Fruit fly (Drosophila melanogaster) whole organism, embryonic: ENCODE results near the gene gammaTub37C.
A peak's percentile ranks its signal among the peaks of the same experiment; 100 is the strongest.

Source experiments
- CG10147 ChIP-seq: fragments of 200-800 bp; sonication (Bioruptor generic); optimal IDR thresholded peaks from 2 replicates; lab custom pipeline; 2019; ENCODE audit warnings: missing biosample characterization, mild to moderate bottlenecking, missing genetic modification characterization, moderate library complexity
- CG10321 ChIP-seq: fragments of 200-800 bp; sonication (Bioruptor generic); IDR thresholded peaks from 2 replicates; pipeline ENCODE4 v1.3.6; 2022; ENCODE audit warnings: missing biosample characterization, missing genetic modification characterization
- CG11696 ChIP-seq: fragments of 200-800 bp; sonication (Bioruptor generic); IDR thresholded peaks from 2 replicates; pipeline ENCODE4 v1.3.6; 2022; ENCODE audit warnings: missing biosample characterization, missing genetic modification characterization
- CG11723 ChIP-seq: fragments of 200-800 bp; sonication (Bioruptor generic); optimal IDR thresholded peaks from 2 replicates; lab custom pipeline; 2017; ENCODE audit warnings: missing biosample characterization, mild to moderate bottlenecking, missing genetic modification characterization
- CG15073 ChIP-seq: fragments of 200-800 bp; sonication (Bioruptor generic); optimal IDR thresholded peaks from 2 replicates; lab custom pipeline; 2016; ENCODE audit warnings: missing biosample characterization, missing genetic modification characterization
- CG15479 ChIP-seq: fragments of 200-800 bp; sonication (Bioruptor generic); optimal IDR thresholded peaks from 3 replicates; lab custom pipeline; 2019; ENCODE audit warnings: missing biosample characterization, mild to moderate bottlenecking, missing genetic modification characterization, moderate library complexity
- CG16813 ChIP-seq: fragments of 200-800 bp; sonication (Bioruptor generic); IDR thresholded peaks from 3 replicates; pipeline ENCODE4 v1.3.6; 2022; ENCODE audit warnings: missing biosample characterization, missing genetic modification characterization; ENCODE audit not compliant: partially characterized antibody
- CG17359 ChIP-seq: fragments of 200-800 bp; sonication (Bioruptor generic); optimal IDR thresholded peaks from 3 replicates; lab custom pipeline; 2018; ENCODE audit warnings: missing biosample characterization, mild to moderate bottlenecking, missing genetic modification characterization, moderate library complexity
- CG17385 ChIP-seq: fragments of 200-800 bp; sonication (Bioruptor generic); optimal IDR thresholded peaks from 3 replicates; lab custom pipeline; 2018; ENCODE audit warnings: missing biosample characterization, mild to moderate bottlenecking, missing genetic modification characterization
- CG1832 ChIP-seq: fragments of 200-800 bp; sonication (Bioruptor generic); optimal IDR thresholded peaks from 2 replicates; lab custom pipeline; 2017; ENCODE audit warnings: missing biosample characterization, mild to moderate bottlenecking, missing genetic modification characterization, inconsistent platforms
- CG2199 ChIP-seq: fragments of 200-800 bp; sonication (Bioruptor generic); IDR thresholded peaks from 3 replicates; pipeline ENCODE4 v1.3.6; 2022; ENCODE audit warnings: missing biosample characterization, missing genetic modification characterization
- CG31224 ChIP-seq: fragments of 200-800 bp; sonication (Bioruptor generic); IDR thresholded peaks from 2 replicates; pipeline ENCODE4 v1.3.6; 2022; ENCODE audit warnings: missing biosample characterization, missing genetic modification characterization
- CG4282 ChIP-seq: fragments of 200-800 bp; sonication (Bioruptor generic); optimal IDR thresholded peaks from 2 replicates; lab custom pipeline; 2016; ENCODE audit warnings: missing biosample characterization, missing genetic modification characterization
- CG4360 ChIP-seq: fragments of 200-800 bp; sonication (Bioruptor generic); IDR thresholded peaks from 2 replicates; pipeline ENCODE4 v1.3.6; 2022; ENCODE audit warnings: missing biosample characterization, missing genetic modification characterization
- CG8388 ChIP-seq: fragments of 200-800 bp; sonication (Bioruptor generic); optimal IDR thresholded peaks from 2 replicates; lab custom pipeline; 2019; ENCODE audit warnings: missing biosample characterization, mild to moderate bottlenecking, missing genetic modification characterization, moderate library complexity
- CG8478 ChIP-seq: fragments of >200 bp; optimal IDR thresholded peaks from 2 replicates; lab custom pipeline; 2018
- D ChIP-seq, 2 experiments: fragments of 200-800 bp in 1 of 2; fragments of >200 bp in 1 of 2; sonication (Bioruptor generic) in 1 of 2; optimal IDR thresholded peaks; 2 replicates in 1 of 2; 3 replicates in 1 of 2; lab custom pipeline; 2017; ENCODE audit warnings: mild to moderate bottlenecking in 1 of 2, missing biosample characterization in 1 of 2, missing genetic modification characterization in 1 of 2, missing genetic modification reagents in 1 of 2
- Doc2 ChIP-seq: fragments of 200-800 bp; sonication (Bioruptor generic); IDR thresholded peaks from 2 replicates; pipeline ENCODE4 v1.3.6; 2022; ENCODE audit warnings: missing biosample characterization, missing genetic modification characterization
- Drgx ChIP-seq: fragments of 200-800 bp; sonication (Bioruptor generic); IDR thresholded peaks from 2 replicates; pipeline ENCODE4 v1.3.6; 2022; ENCODE audit warnings: missing biosample characterization, missing genetic modification characterization
- MBD-R2 ChIP-seq: fragments of 200-800 bp; sonication (Bioruptor generic); IDR thresholded peaks from 2 replicates; pipeline ENCODE4 v1.3.6; 2022; ENCODE audit warnings: missing biosample characterization, missing genetic modification characterization
- Med ChIP-seq: fragments of 200-800 bp; sonication (Bioruptor generic); peaks from one replicate; lab custom pipeline; 2016; ENCODE audit warnings: missing biosample characterization, missing genetic modification characterization, mild to moderate bottlenecking, inconsistent platforms, moderate library complexity
- Opbp ChIP-seq: fragments of 200-800 bp; sonication (Bioruptor generic); IDR thresholded peaks from 3 replicates; pipeline ENCODE4 v1.3.6; 2022; ENCODE audit warnings: missing biosample characterization, missing genetic modification characterization; ENCODE audit not compliant: partially characterized antibody
- Trl ChIP-seq, 3 experiments: fragments of >200 bp in 2 of 3; fragments of 200-800 bp in 1 of 3; sonication (Bioruptor generic) in 1 of 3; optimal IDR thresholded peaks; 2 replicates in 1 of 3; 3 replicates in 2 of 3; lab custom pipeline; 2016 to 2017; ENCODE audit warnings: missing biosample characterization in 1 of 3, missing genetic modification characterization in 1 of 3
- Xbp1 ChIP-seq: fragments of 200-800 bp; sonication (Bioruptor generic); optimal IDR thresholded peaks from 3 replicates; lab custom pipeline; 2016; ENCODE audit warnings: missing biosample characterization, mild to moderate bottlenecking, missing genetic modification characterization
- ash1 ChIP-seq: fragments of 200-800 bp; sonication (Bioruptor generic); optimal IDR thresholded peaks from 2 replicates; lab custom pipeline; 2018; ENCODE audit warnings: missing biosample characterization, mild to moderate bottlenecking, missing genetic modification characterization
- bsh ChIP-seq, 2 experiments: fragments of 200-800 bp; sonication (Bioruptor generic); optimal IDR thresholded peaks; 2 replicates each; lab custom pipeline; 2017 to 2018; ENCODE audit warnings: mild to moderate bottlenecking in 2 of 2, missing biosample characterization in 2 of 2, missing genetic modification characterization in 2 of 2, moderate library complexity in 1 of 2
- cg ChIP-seq: fragments of 200-800 bp; sonication (Bioruptor generic); optimal IDR thresholded peaks from 3 replicates; lab custom pipeline; 2019; ENCODE audit warnings: missing biosample characterization, mild to moderate bottlenecking, missing genetic modification characterization, moderate library complexity
- chn ChIP-seq: fragments of 200-800 bp; sonication (Bioruptor generic); optimal IDR thresholded peaks from 2 replicates; lab custom pipeline; 2016; ENCODE audit warnings: missing biosample characterization, missing genetic modification characterization
- ci ChIP-seq: fragments of 200-800 bp; sonication (Bioruptor generic); IDR thresholded peaks from 3 replicates; pipeline ENCODE4 v1.3.6; 2022; ENCODE audit warnings: missing biosample characterization, missing genetic modification characterization
- corto ChIP-seq: fragments of 200-800 bp; sonication (Bioruptor generic); optimal IDR thresholded peaks from 2 replicates; lab custom pipeline; 2016; ENCODE audit warnings: missing biosample characterization, mild to moderate bottlenecking, missing genetic modification characterization, moderate library complexity
- crol ChIP-seq: fragments of 200-800 bp; sonication (Bioruptor generic); IDR thresholded peaks from 2 replicates; pipeline ENCODE4 v1.3.6; 2022; ENCODE audit warnings: missing biosample characterization, missing genetic modification characterization
- esg ChIP-seq: fragments of 200-800 bp; sonication (Bioruptor generic); conservative IDR thresholded peaks from 2 replicates; pipeline ENCODE4 v1.3.6; 2022; ENCODE audit warnings: missing biosample characterization, missing genetic modification characterization
- fd3F ChIP-seq: fragments of 200-800 bp; sonication (Bioruptor generic); optimal IDR thresholded peaks from 2 replicates; lab custom pipeline; 2018; ENCODE audit warnings: missing biosample characterization, mild to moderate bottlenecking, missing genetic modification characterization, moderate library complexity
- kni ChIP-seq: fragments of 200-800 bp; sonication (Bioruptor generic); optimal IDR thresholded peaks from 3 replicates; lab custom pipeline; 2017; ENCODE audit warnings: mild to moderate bottlenecking, missing biosample characterization, missing genetic modification reagents, missing genetic modification characterization
- nerfin-1 ChIP-seq: fragments of 200-800 bp; sonication (Bioruptor generic); optimal IDR thresholded peaks from 3 replicates; lab custom pipeline; 2019; ENCODE audit warnings: missing biosample characterization, mild to moderate bottlenecking, missing genetic modification characterization, moderate library complexity
- nom ChIP-seq: fragments of 200-800 bp; sonication (Bioruptor generic); optimal IDR thresholded peaks from 2 replicates; lab custom pipeline; 2017; ENCODE audit warnings: missing biosample characterization, missing genetic modification characterization, mild to moderate bottlenecking, moderate library complexity, missing genetic modification reagents
- pfk ChIP-seq: fragments of 200-800 bp; sonication (Bioruptor generic); optimal IDR thresholded peaks from 2 replicates; lab custom pipeline; 2018; ENCODE audit warnings: missing biosample characterization, mild to moderate bottlenecking, missing genetic modification characterization, moderate library complexity
- pros ChIP-seq: fragments of 200-800 bp; sonication (Bioruptor generic); optimal IDR thresholded peaks from 3 replicates; lab custom pipeline; 2019; ENCODE audit warnings: missing biosample characterization, mild to moderate bottlenecking, missing genetic modification characterization, moderate library complexity
- psq ChIP-seq: fragments of 200-800 bp; sonication (Bioruptor generic); optimal IDR thresholded peaks from 2 replicates; lab custom pipeline; 2017; ENCODE audit warnings: missing biosample characterization, missing genetic modification characterization
- rib ChIP-seq: fragments of 200-800 bp; sonication (Bioruptor generic); IDR thresholded peaks from 2 replicates; pipeline ENCODE4 v1.3.6; 2022; ENCODE audit warnings: missing biosample characterization, missing genetic modification characterization
- sqz ChIP-seq: fragments of 200-800 bp; sonication (Bioruptor generic); optimal IDR thresholded peaks from 3 replicates; lab custom pipeline; 2018; ENCODE audit warnings: missing biosample characterization, mild to moderate bottlenecking, missing genetic modification characterization
- tll ChIP-seq, 2 experiments: fragments of 200-800 bp in 1 of 2; fragments of >200 bp in 1 of 2; sonication (Bioruptor generic) in 1 of 2; optimal IDR thresholded peaks; 2 replicates each; lab custom pipeline; 2017 to 2019; ENCODE audit warnings: missing biosample characterization in 2 of 2, missing genetic modification characterization in 2 of 2, mild to moderate bottlenecking in 1 of 2, moderate library complexity in 1 of 2
- zen ChIP-seq: fragments of 200-800 bp; sonication (Bioruptor generic); optimal IDR thresholded peaks from 3 replicates; lab custom pipeline; 2018; ENCODE audit warnings: missing biosample characterization, mild to moderate bottlenecking, missing genetic modification characterization, moderate library complexity

The gammaTub37C gene

DNA sequence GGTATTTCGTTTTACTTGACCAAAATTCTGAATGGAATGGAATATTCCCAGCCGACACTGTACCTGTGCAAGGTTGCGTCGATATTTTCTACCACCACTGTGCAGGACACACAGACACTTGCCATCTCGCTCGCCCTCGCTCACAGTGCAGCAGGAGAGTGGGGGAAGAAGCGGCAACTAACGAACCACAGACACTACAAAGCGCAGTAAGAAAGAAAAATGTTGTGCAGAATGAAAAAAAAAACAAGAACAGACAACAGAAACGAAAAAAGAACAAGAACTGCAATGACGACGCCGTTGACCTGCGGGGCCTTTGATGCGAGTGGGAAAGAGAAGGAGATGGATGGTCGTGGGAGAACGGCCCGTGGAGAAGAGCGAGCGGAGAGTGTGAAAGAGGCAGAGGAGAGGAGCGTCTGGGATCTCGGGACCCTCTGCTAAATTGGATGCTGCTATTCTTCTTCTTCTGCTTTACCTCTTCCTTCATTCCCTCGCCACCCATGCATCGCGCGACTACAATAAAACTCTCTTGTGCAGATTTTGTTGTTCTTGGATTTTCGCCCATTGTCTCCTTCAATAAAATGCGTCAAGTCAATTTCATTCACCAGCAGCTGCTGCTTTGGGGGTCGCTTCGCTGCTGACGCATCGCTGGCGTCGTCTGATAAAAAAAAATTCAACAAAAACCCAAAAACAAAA lies 24.1 kb downstream of the gammaTub37C start:
- TF ChIP-seq CG1832 (GFP tag; lab: Kevin White, UChicago) (peak; percentile 68), pfk (GFP tag; lab: Kevin White, UChicago) (peak; percentile 87), CG17359 (peak; percentile 70), cg (GFP tag; lab: Kevin White, UChicago) (peak; percentile 21), CG15073 (peak; percentile 98), crol (peak; percentile 46), CG11723 (GFP tag; lab: Kevin White, UChicago) (no peak), CG8388 (GFP tag; lab: Kevin White, UChicago) (peak; percentile 45), psq (peak; percentile 50), ash1 (GFP tag; lab: Kevin White, UChicago) (no peak), CG16813 (0 out of 3 replicates have a peak, but pooled peaks have one; percentile 16), zen (peak; percentile 7), CG4360 (GFP tag; lab: Robert Waterston, UW) (peak; percentile 30; the same call in 1 of the 2 replicates), Doc2 (no peak), nom (GFP tag; lab: Kevin White, UChicago) (peak; percentile 99), bsh (GFP tag; optimal IDR thresholded peaks at IDR 0.05; lab: Kevin White, UChicago) (peak in 1 of 2 experiments; percentile 94), CG11696 (GFP tag; lab: Robert Waterston, UW) (no peak), CG31224 (GFP tag; lab: Robert Waterston, UW) (no peak), Med (GFP tag; lab: Kevin White, UChicago) (peak; percentile 13), CG17385 (GFP tag; lab: Kevin White, UChicago) (peak; percentile 38), Trl (optimal IDR thresholded peaks at IDR 0.05; lab: Kevin White, UChicago) (peak; percentile 19 to 69), Trl (GFP tag; optimal IDR thresholded peaks at IDR 0.05; lab: Kevin White, UChicago) (no peak), ci (GFP tag; lab: Robert Waterston, UW) (0 out of 3 replicates have a peak, but pooled peaks have one; percentile 16), D (optimal IDR thresholded peaks at IDR 0.05; lab: Kevin White, UChicago) (peak; percentile 64), D (GFP tag; optimal IDR thresholded peaks at IDR 0.05; lab: Kevin White, UChicago) (no peak), esg (GFP tag; lab: Robert Waterston, UW) (no peak), tll (GFP tag; optimal IDR thresholded peaks at IDR 0.05; lab: Kevin White, UChicago) (no peak), rib (GFP tag; lab: Robert Waterston, UW) (0 out of 2 replicates have a peak, but pooled peaks have one; percentile 33), CG4282 (GFP tag; lab: Kevin White, UChicago) (no peak), CG8478 (peak; percentile 42), CG15479 (GFP tag; lab: Kevin White, UChicago) (peak; percentile 89), CG10321 (GFP tag; lab: Robert Waterston, UW) (peak; percentile 27; the same call in 1 of the 2 replicates), Xbp1 (GFP tag; lab: Kevin White, UChicago) (no peak), fd3F (GFP tag; lab: Kevin White, UChicago) (no peak), sqz (peak; percentile 37), CG2199 (peak; percentile 75), kni (GFP tag; lab: Kevin White, UChicago) (peak; percentile 77), CG10147 (GFP tag; lab: Kevin White, UChicago) (no peak), pros (GFP tag; lab: Kevin White, UChicago) (peak; percentile 74), Opbp (no peak), Drgx (peak; percentile 47), chn (peak; percentile 10), nerfin-1 (tag; lab: Kevin White, UChicago) (peak; percentile 0), MBD-R2 (GFP tag; lab: Robert Waterston, UW) (0 out of 2 replicates have a peak, but pooled peaks have one; percentile 18), corto (peak; percentile 60)
